Fruit fly (Drosophila melanogaster) whole organism, embryonic: ENCODE measurements around the gene sima.
A peak's percentile ranks its signal among the peaks of the same experiment; 100 is the strongest.

Experiments
- Aef1 ChIP-seq: fragments of 200-800 bp; sonication (Bioruptor generic); IDR thresholded peaks from 3 replicates; pipeline ENCODE4 v1.3.6; 2022; ENCODE audit warnings: missing biosample characterization, missing genetic modification characterization
- CG11504 ChIP-seq: fragments of 200-800 bp; sonication (Bioruptor generic); optimal IDR thresholded peaks from 3 replicates; lab custom pipeline; 2019; ENCODE audit warnings: missing biosample characterization, mild to moderate bottlenecking, missing genetic modification characterization, moderate library complexity
- CG13894 ChIP-seq: fragments of 200-800 bp; sonication (Bioruptor generic); optimal IDR thresholded peaks from 3 replicates; lab custom pipeline; 2018; ENCODE audit warnings: missing biosample characterization, mild to moderate bottlenecking, missing genetic modification characterization, moderate library complexity
- CG14965 ChIP-seq: fragments of 200-800 bp; sonication (Bioruptor generic); optimal IDR thresholded peaks from 2 replicates; lab custom pipeline; 2016; ENCODE audit warnings: missing biosample characterization, missing genetic modification characterization, borderline replicate concordance
- CG15479 ChIP-seq: fragments of 200-800 bp; sonication (Bioruptor generic); optimal IDR thresholded peaks from 3 replicates; lab custom pipeline; 2019; ENCODE audit warnings: missing biosample characterization, mild to moderate bottlenecking, missing genetic modification characterization, moderate library complexity
- CG2199 ChIP-seq: fragments of 200-800 bp; sonication (Bioruptor generic); IDR thresholded peaks from 3 replicates; pipeline ENCODE4 v1.3.6; 2022; ENCODE audit warnings: missing biosample characterization, missing genetic modification characterization
- CG2712 ChIP-seq: fragments of 200-800 bp; optimal IDR thresholded peaks from 3 replicates; lab custom pipeline; 2019; ENCODE audit warnings: missing biosample characterization, mild to moderate bottlenecking, missing genetic modification characterization, moderate library complexity
- CG2875 ChIP-seq: fragments of 200-800 bp; sonication (Bioruptor generic); optimal IDR thresholded peaks from 2 replicates; lab custom pipeline; 2017; ENCODE audit warnings: missing biosample characterization, mild to moderate bottlenecking, missing genetic modification characterization, missing genetic modification reagents
- CG3995 ChIP-seq: fragments of 200-800 bp; sonication (Bioruptor generic); optimal IDR thresholded peaks from 3 replicates; lab custom pipeline; 2016; ENCODE audit warnings: missing biosample characterization, missing genetic modification characterization
- CG4282 ChIP-seq: fragments of 200-800 bp; sonication (Bioruptor generic); optimal IDR thresholded peaks from 2 replicates; lab custom pipeline; 2016; ENCODE audit warnings: missing biosample characterization, missing genetic modification characterization
- CG6175 ChIP-seq: fragments of 200-800 bp; sonication (Bioruptor generic); IDR thresholded peaks from 3 replicates; pipeline ENCODE4 v1.3.6; 2022; ENCODE audit warnings: missing biosample characterization, missing genetic modification characterization
- CG8281 ChIP-seq: fragments of 200-800 bp; sonication (Bioruptor generic); optimal IDR thresholded peaks from 2 replicates; lab custom pipeline; 2018; ENCODE audit warnings: missing biosample characterization, mild to moderate bottlenecking, missing genetic modification characterization, moderate library complexity
- CG8290 ChIP-seq, 3 experiments: fragments of 200-800 bp; sonication (Bioruptor generic); optimal IDR thresholded peaks; 2 replicates each; lab custom pipeline; 2016 to 2019; ENCODE audit warnings: missing biosample characterization in 3 of 3, missing genetic modification characterization in 3 of 3, mild to moderate bottlenecking in 2 of 3, moderate library complexity in 1 of 3
- CG9215 ChIP-seq: fragments of 200-800 bp; sonication (Bioruptor generic); IDR thresholded peaks from 2 replicates; pipeline ENCODE4 v1.3.6; 2022; ENCODE audit warnings: missing biosample characterization, missing genetic modification characterization
- Chrac-16 ChIP-seq: fragments of 200-800 bp; sonication (Bioruptor generic); optimal IDR thresholded peaks from 3 replicates; lab custom pipeline; 2016; ENCODE audit warnings: missing biosample characterization, missing genetic modification characterization
- Dip3 ChIP-seq: fragments of 200-800 bp; sonication (Bioruptor generic); optimal IDR thresholded peaks from 3 replicates; lab custom pipeline; 2016; ENCODE audit warnings: missing biosample characterization, missing genetic modification characterization
- HHEX ChIP-seq: fragments of 200-800 bp; sonication (Bioruptor generic); optimal IDR thresholded peaks from 3 replicates; lab custom pipeline; 2017; ENCODE audit warnings: missing biosample characterization, mild to moderate bottlenecking, missing genetic modification characterization, missing genetic modification reagents
- HLH54F ChIP-seq: fragments of 200-800 bp; sonication (Bioruptor generic); optimal IDR thresholded peaks from 3 replicates; lab custom pipeline; 2016; ENCODE audit warnings: missing biosample characterization, missing genetic modification characterization
- Hr39 ChIP-seq: fragments of >200 bp; optimal IDR thresholded peaks from 2 replicates; lab custom pipeline; 2017
- Jarid2 ChIP-seq: fragments of 200-800 bp; sonication (Bioruptor generic); optimal IDR thresholded peaks from 3 replicates; lab custom pipeline; 2017; ENCODE audit warnings: mild to moderate bottlenecking, missing biosample characterization, missing genetic modification reagents, missing genetic modification characterization
- Lhr ChIP-seq: fragments of 200-800 bp; sonication (Bioruptor generic); optimal IDR thresholded peaks from 3 replicates; lab custom pipeline; 2017; ENCODE audit warnings: mild to moderate bottlenecking, missing biosample characterization, missing genetic modification reagents, missing genetic modification characterization
- Lpt ChIP-seq: fragments of >200 bp; optimal IDR thresholded peaks from 2 replicates; lab custom pipeline; 2018; ENCODE audit warnings: missing biosample characterization, missing genetic modification characterization
- MBD-R2 ChIP-seq: fragments of 200-800 bp; sonication (Bioruptor generic); IDR thresholded peaks from 2 replicates; pipeline ENCODE4 v1.3.6; 2022; ENCODE audit warnings: missing biosample characterization, missing genetic modification characterization
- MTF-1 ChIP-seq: fragments of 200-800 bp; sonication (Bioruptor generic); optimal IDR thresholded peaks from 2 replicates; lab custom pipeline; 2018; ENCODE audit warnings: missing biosample characterization, mild to moderate bottlenecking, missing genetic modification characterization, borderline replicate concordance
- Mes4 ChIP-seq: fragments of 200-800 bp; sonication (Bioruptor generic); optimal IDR thresholded peaks from 2 replicates; lab custom pipeline; 2016; ENCODE audit warnings: missing biosample characterization, missing genetic modification characterization
- Nf-YA ChIP-seq: fragments of 200-800 bp; sonication (Bioruptor generic); IDR thresholded peaks from 2 replicates; pipeline ENCODE4 v1.3.6; 2022; ENCODE audit warnings: missing biosample characterization, missing genetic modification characterization
- Side ChIP-seq: fragments of 200-800 bp; sonication (Bioruptor generic); optimal IDR thresholded peaks from 2 replicates; lab custom pipeline; 2016; ENCODE audit warnings: missing biosample characterization, missing genetic modification characterization
- Sox102F ChIP-seq: fragments of 200-800 bp; sonication (Bioruptor generic); optimal IDR thresholded peaks from 2 replicates; lab custom pipeline; 2018; ENCODE audit warnings: missing biosample characterization, mild to moderate bottlenecking, missing genetic modification characterization, moderate library complexity
- Stat92E ChIP-seq, 3 experiments: fragments of >200 bp in 2 of 3; fragments of 200-800 bp in 1 of 3; sonication (Bioruptor generic) in 1 of 3; optimal IDR thresholded peaks; 2 replicates each; lab custom pipeline; 2017 to 2019; ENCODE audit warnings: missing biosample characterization in 3 of 3, missing genetic modification characterization in 3 of 3, mild to moderate bottlenecking in 1 of 3, moderate library complexity in 1 of 3
- Vsx1 ChIP-seq: fragments of 200-800 bp; sonication (Bioruptor generic); optimal IDR thresholded peaks from 2 replicates; lab custom pipeline; 2017; ENCODE audit warnings: missing biosample characterization, mild to moderate bottlenecking, missing genetic modification characterization, missing genetic modification reagents
- abd-A ChIP-seq: fragments of 200-800 bp; sonication (Bioruptor generic); optimal IDR thresholded peaks from 3 replicates; lab custom pipeline; 2019; ENCODE audit warnings: missing biosample characterization, mild to moderate bottlenecking, missing genetic modification characterization, moderate library complexity
- ara ChIP-seq: fragments of 200-800 bp; sonication (Bioruptor generic); IDR thresholded peaks from 2 replicates; pipeline ENCODE4 v1.3.6; 2022; ENCODE audit warnings: missing biosample characterization, missing genetic modification characterization
- ato ChIP-seq: fragments of 200-800 bp; sonication (Bioruptor generic); IDR thresholded peaks from 2 replicates; pipeline ENCODE4 v1.3.6; 2022; ENCODE audit warnings: missing biosample characterization, missing genetic modification characterization; ENCODE audit not compliant: partially characterized antibody
- bab2 ChIP-seq: fragments of 200-800 bp; sonication (Bioruptor generic); optimal IDR thresholded peaks from 2 replicates; lab custom pipeline; 2016; ENCODE audit warnings: missing biosample characterization, missing genetic modification characterization
- cad ChIP-seq: fragments of >200 bp; optimal IDR thresholded peaks from 2 replicates; lab custom pipeline; 2017; ENCODE audit warnings: missing biosample characterization, missing genetic modification characterization
- chm ChIP-seq: fragments of 200-800 bp; sonication (Bioruptor generic); IDR thresholded peaks from 2 replicates; pipeline ENCODE4 v1.3.6; 2022; ENCODE audit warnings: missing biosample characterization, missing genetic modification characterization
- chn ChIP-seq: fragments of 200-800 bp; sonication (Bioruptor generic); optimal IDR thresholded peaks from 2 replicates; lab custom pipeline; 2016; ENCODE audit warnings: missing biosample characterization, missing genetic modification characterization
- cwo ChIP-seq: fragments of 200-800 bp; sonication (Bioruptor generic); optimal IDR thresholded peaks from 3 replicates; lab custom pipeline; 2017; ENCODE audit warnings: missing biosample characterization, missing genetic modification characterization, mild to moderate bottlenecking, moderate library complexity, missing genetic modification reagents
- eve ChIP-seq, 2 experiments: fragments of >200 bp; optimal IDR thresholded peaks; 2 replicates each; lab custom pipeline; 2017; ENCODE audit warnings: missing biosample characterization in 2 of 2, missing genetic modification characterization in 2 of 2
- fru ChIP-seq: fragments of >200 bp; optimal IDR thresholded peaks from 2 replicates; lab custom pipeline; 2017
- ham ChIP-seq: fragments of 200-800 bp; sonication (Bioruptor generic); IDR thresholded peaks from 2 replicates; pipeline ENCODE4 v1.3.6; 2022; ENCODE audit warnings: missing biosample characterization, missing genetic modification characterization
- lbe ChIP-seq: fragments of 200-800 bp; sonication (Bioruptor generic); optimal IDR thresholded peaks from 2 replicates; lab custom pipeline; 2016; ENCODE audit warnings: missing biosample characterization, mild to moderate bottlenecking, missing genetic modification characterization
- phol ChIP-seq: fragments of 200-800 bp; sonication (Bioruptor generic); optimal IDR thresholded peaks from 3 replicates; lab custom pipeline; 2018; ENCODE audit warnings: missing biosample characterization, mild to moderate bottlenecking, missing genetic modification characterization, moderate library complexity
- pum ChIP-seq: fragments of 200-800 bp; sonication (Bioruptor generic); optimal IDR thresholded peaks from 2 replicates; lab custom pipeline; 2016; ENCODE audit warnings: missing biosample characterization, missing genetic modification characterization
- ro ChIP-seq: fragments of 200-800 bp; sonication (Bioruptor generic); IDR thresholded peaks from 2 replicates; pipeline ENCODE4 v1.3.6; 2022; ENCODE audit warnings: missing biosample characterization, missing genetic modification characterization
- run ChIP-seq: fragments of 200-800 bp; sonication (Bioruptor generic); optimal IDR thresholded peaks from 3 replicates; lab custom pipeline; 2018; ENCODE audit warnings: missing biosample characterization, mild to moderate bottlenecking, missing genetic modification characterization
- sima ChIP-seq: fragments of 200-800 bp; sonication (Bioruptor generic); optimal IDR thresholded peaks from 2 replicates; lab custom pipeline; 2016; ENCODE audit warnings: missing biosample characterization, missing genetic modification characterization
- slbo ChIP-seq: fragments of 200-800 bp; sonication (Bioruptor generic); IDR thresholded peaks from 2 replicates; pipeline ENCODE4 v1.3.6; 2022; ENCODE audit warnings: missing biosample characterization, missing genetic modification characterization
- tio ChIP-seq: fragments of 200-800 bp; sonication (Bioruptor generic); optimal IDR thresholded peaks from 2 replicates; lab custom pipeline; 2017; ENCODE audit warnings: missing biosample characterization, missing genetic modification characterization, inconsistent platforms
- wek ChIP-seq: fragments of 200-800 bp; sonication (Bioruptor generic); optimal IDR thresholded peaks from 3 replicates; lab custom pipeline; 2018; ENCODE audit warnings: missing biosample characterization, mild to moderate bottlenecking, missing genetic modification characterization, moderate library complexity

The sima gene

DNA sequence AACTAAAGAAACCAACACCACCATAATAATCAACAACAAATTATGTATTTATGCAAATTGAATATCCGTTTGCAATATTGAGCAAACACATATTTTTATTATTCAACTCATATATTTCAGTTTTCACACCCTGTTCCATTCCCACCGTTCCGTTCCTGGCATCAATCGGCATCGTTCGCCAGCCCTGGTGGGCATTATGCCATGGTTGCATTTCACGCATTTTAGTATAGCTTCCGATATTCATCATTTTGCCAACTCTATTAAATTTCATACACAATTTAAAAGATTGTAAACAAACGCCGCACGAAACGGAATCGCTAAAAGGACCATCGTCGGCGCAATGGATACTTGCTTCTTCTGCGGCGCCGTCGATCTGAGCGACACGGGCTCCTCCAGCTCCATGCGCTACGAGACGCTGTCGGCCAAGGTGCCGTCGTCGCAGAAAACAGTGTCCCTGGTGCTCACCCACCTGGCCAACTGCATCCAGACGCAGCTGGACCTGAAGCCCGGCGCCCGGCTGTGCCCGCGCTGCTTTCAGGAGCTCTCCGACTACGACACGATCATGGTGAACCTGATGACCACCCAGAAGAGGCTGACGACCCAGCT lies 14.9 kb upstream of the sima start, which contains the start of gene Sry-delta (continued):
- no peak for TF ChIP-seq abd-A (tag; lab: Kevin White, UChicago)
- no peak for TF ChIP-seq eve (GFP tag; optimal IDR thresholded peaks at IDR 0.05; lab: Kevin White, UChicago)
- peak; percentile 76 for TF ChIP-seq ara (GFP tag; lab: Robert Waterston, UW)
- TF ChIP-seq Dip3 (GFP tag; lab: Kevin White, UChicago) = peak; percentile 87
- peak; percentile 54 for TF ChIP-seq cad (GFP tag; lab: Kevin White, UChicago)
- peak; percentile 90 for TF ChIP-seq HLH54F (GFP tag; lab: Kevin White, UChicago)
- TF ChIP-seq chn (GFP tag; lab: Kevin White, UChicago) = peak; percentile 85
- peak; percentile 85 for TF ChIP-seq phol
- TF ChIP-seq Vsx1 (GFP tag; lab: Kevin White, UChicago) = no peak
- no peak; the same call in 1 of the 2 replicates for TF ChIP-seq ham (GFP tag; lab: Robert Waterston, UW)
- peak; percentile 62; the same call in 1 of the 2 replicates for TF ChIP-seq Nf-YA
- peak; percentile 69 for TF ChIP-seq CG3995 (GFP tag; lab: Kevin White, UChicago)
- TF ChIP-seq wek (GFP tag; lab: Kevin White, UChicago) = peak; percentile 23
- peak; percentile 75 for TF ChIP-seq CG9215 (GFP tag; lab: Robert Waterston, UW)
- peak; percentile 73 for TF ChIP-seq HHEX (GFP tag; lab: Kevin White, UChicago)
- TF ChIP-seq CG6175 (GFP tag; lab: Robert Waterston, UW) = peak; percentile 48; the same call in 1 of the 3 replicates
- peak; percentile 68 for TF ChIP-seq lbe (GFP tag; lab: Kevin White, UChicago)
- peak; percentile 60; the same call in 1 of the 3 replicates for TF ChIP-seq CG2199 (GFP tag; lab: Robert Waterston, UW)
- no peak for TF ChIP-seq run (tag; lab: Kevin White, UChicago)
- peak; percentile 72 for TF ChIP-seq CG8290 (GFP tag; optimal IDR thresholded peaks at IDR 0.05; lab: Kevin White, UChicago)
- TF ChIP-seq CG8290 (tag; optimal IDR thresholded peaks at IDR 0.05; lab: Kevin White, UChicago) = peak in 1 of 2 experiments; percentile 37
- TF ChIP-seq Lhr (GFP tag; lab: Kevin White, UChicago) = peak; percentile 23
- peak; percentile 84 for TF ChIP-seq Chrac-16 (GFP tag; lab: Kevin White, UChicago)
- no peak for TF ChIP-seq Jarid2
- peak; percentile 84 for TF ChIP-seq bab2
- TF ChIP-seq CG4282 (GFP tag; lab: Kevin White, UChicago) = peak; percentile 86
- TF ChIP-seq CG11504 = no peak
- no peak for TF ChIP-seq CG8281 (tag; lab: Kevin White, UChicago)
- peak; percentile 86 for TF ChIP-seq pum
- TF ChIP-seq Hr39 (lab: Kevin White, UChicago) = no peak
- peak; percentile 3 for TF ChIP-seq CG14965 (GFP tag; lab: Kevin White, UChicago)
- TF ChIP-seq Side (GFP tag; lab: Kevin White, UChicago) = peak; percentile 90
- peak; percentile 94 for TF ChIP-seq slbo (GFP tag; lab: Robert Waterston, UW)
- peak; percentile 87 for TF ChIP-seq chm (GFP tag; lab: Robert Waterston, UW)
- no peak for TF ChIP-seq fru (lab: Kevin White, UChicago)
- TF ChIP-seq Lpt (GFP tag; lab: Kevin White, UChicago) = no peak
- TF ChIP-seq cwo = no peak
- peak; percentile 85 for TF ChIP-seq sima
- peak; percentile 64; the same call in 1 of the 2 replicates for TF ChIP-seq ato (GFP tag; lab: Robert Waterston, UW)
- peak; percentile 51 for TF ChIP-seq MTF-1 (GFP tag; lab: Kevin White, UChicago)
- no peak for TF ChIP-seq Sox102F (GFP tag; lab: Kevin White, UChicago)
- TF ChIP-seq CG13894 (tag; lab: Kevin White, UChicago) = peak; percentile 89
- peak; percentile 13 for TF ChIP-seq CG2875 (GFP tag; lab: Kevin White, UChicago)
- TF ChIP-seq MBD-R2 (GFP tag; lab: Robert Waterston, UW) = peak; percentile 98
- TF ChIP-seq tio (GFP tag; lab: Kevin White, UChicago) = no peak
- TF ChIP-seq CG15479 (GFP tag; lab: Kevin White, UChicago) = no peak
- TF ChIP-seq Mes4 (GFP tag; lab: Kevin White, UChicago) = peak; percentile 61
- peak; percentile 75 for TF ChIP-seq Aef1 (GFP tag; lab: Robert Waterston, UW)
- no peak for TF ChIP-seq Stat92E (GFP tag; optimal IDR thresholded peaks at IDR 0.05; lab: Kevin White, UChicago)
- no peak for TF ChIP-seq ro (GFP tag; lab: Robert Waterston, UW)
- TF ChIP-seq CG2712 = peak; percentile 83
